Fruit fly (Drosophila melanogaster): ENCODE data around the gene Ada.

Ada gene

dm6 chr3R:9047561-9048465 is 17.2 kb upstream of the Ada start, which contains the start of gene Rel (continued):
- TF ChIP-seq CG34224 (GFP tag; IDR thresholded peaks at IDR 0.05; ENCODE audit: partially characterized antibody) = no peak
- TF ChIP-seq bcd (GFP tag; optimal IDR thresholded peaks at IDR 0.05) = peak; percentile 59
- peak in 1 of 2 experiments; percentile 24 for TF ChIP-seq Eip74EF (GFP tag; optimal IDR thresholded peaks at IDR 0.05)
- TF ChIP-seq peb (GFP tag; IDR thresholded peaks at IDR 0.05) = no peak
- TF ChIP-seq Dek (tag; optimal IDR thresholded peaks at IDR 0.05) = peak; percentile 70
- no peak for TF ChIP-seq CG1024 (GFP tag; IDR thresholded peaks at IDR 0.05)
- no peak for TF ChIP-seq CG31224 (GFP tag; IDR thresholded peaks at IDR 0.05)
- peak; percentile 39 for TF ChIP-seq CG8290 (GFP tag; optimal IDR thresholded peaks at IDR 0.05)
- peak in 1 of 2 experiments; percentile 68 for TF ChIP-seq CG8290 (tag; optimal IDR thresholded peaks at IDR 0.05)
- TF ChIP-seq gsb-n (tag; optimal IDR thresholded peaks at IDR 0.05) = peak; percentile 72
- no peak for TF ChIP-seq Bdp1 (GFP tag; optimal IDR thresholded peaks at IDR 0.05)
- TF ChIP-seq YL-1 (GFP tag; optimal IDR thresholded peaks at IDR 0.05) = peak; percentile 12
- TF ChIP-seq esg (GFP tag; conservative IDR thresholded peaks at IDR 0.05) = no peak
- TF ChIP-seq CG1603 (tag; optimal IDR thresholded peaks at IDR 0.05) = peak; percentile 40
- TF ChIP-seq phol (tag; optimal IDR thresholded peaks at IDR 0.05) = peak; percentile 83
- peak; percentile 83 for TF ChIP-seq gro (GFP tag; optimal IDR thresholded peaks at IDR 0.05)
- TF ChIP-seq br (optimal IDR thresholded peaks at IDR 0.05) = no peak
- peak; percentile 85 for TF ChIP-seq grau (tag; optimal IDR thresholded peaks at IDR 0.05)
- peak; percentile 43 for TF ChIP-seq ind (GFP tag; optimal IDR thresholded peaks at IDR 0.05)
- peak; percentile 42 for TF ChIP-seq CG4820 (GFP tag; optimal IDR thresholded peaks at IDR 0.05)
- no peak for TF ChIP-seq dan (GFP tag; IDR thresholded peaks at IDR 0.05)
- TF ChIP-seq Fer2 (tag; optimal IDR thresholded peaks at IDR 0.05) = peak; percentile 37
- peak; percentile 49 for TF ChIP-seq sqz (GFP tag; optimal IDR thresholded peaks at IDR 0.05)
- TF ChIP-seq amos (GFP tag; IDR thresholded peaks at IDR 0.05; ENCODE audit: partially characterized antibody) = no peak
- TF ChIP-seq luna (GFP tag; optimal IDR thresholded peaks at IDR 0.05) = peak; percentile 29
- no peak for TF ChIP-seq CG7745 (tag; optimal IDR thresholded peaks at IDR 0.05)
- peak in 1 of 3 experiments; percentile 88 for TF ChIP-seq lola (GFP tag; optimal IDR thresholded peaks at IDR 0.05)
- no peak for TF ChIP-seq Camta (GFP tag; optimal IDR thresholded peaks at IDR 0.05)
- TF ChIP-seq BEAF-32 (GFP tag; optimal IDR thresholded peaks at IDR 0.05) = peak; percentile 72
- no peak for TF ChIP-seq CG34422 (GFP tag; IDR thresholded peaks at IDR 0.05)
- no peak for TF ChIP-seq CG1529 (GFP tag; optimal IDR thresholded peaks at IDR 0.05)
- no peak for TF ChIP-seq GATAe (GFP tag; conservative IDR thresholded peaks at IDR 0.05)
- TF ChIP-seq CG15011 (GFP tag; optimal IDR thresholded peaks at IDR 0.05) = no peak
- TF ChIP-seq Ssrp (tag; optimal IDR thresholded peaks at IDR 0.05) = peak; percentile 75
- TF ChIP-seq CG10462 (GFP tag; optimal IDR thresholded peaks at IDR 0.05) = peak; percentile 5
- TF ChIP-seq zen (tag; optimal IDR thresholded peaks at IDR 0.05) = peak; percentile 59
- TF ChIP-seq Spps (tag; optimal IDR thresholded peaks at IDR 0.05) = peak; percentile 32
- no peak for TF ChIP-seq NC2α (GFP tag; optimal IDR thresholded peaks at IDR 0.05)
- TF ChIP-seq CG42726 (GFP tag; IDR thresholded peaks at IDR 0.05; ENCODE audit: partially characterized antibody) = no peak
- no peak for TF ChIP-seq Gsc (GFP tag; IDR thresholded peaks at IDR 0.05)
- peak; percentile 34 for TF ChIP-seq Hmr (GFP tag; optimal IDR thresholded peaks at IDR 0.05)
- peak in 1 of 2 experiments; percentile 23 for TF ChIP-seq Pdp1 (GFP tag; optimal IDR thresholded peaks at IDR 0.05)
- TF ChIP-seq Lpt (GFP tag; optimal IDR thresholded peaks at IDR 0.05) = no peak
- no peak for TF ChIP-seq CG7963 (GFP tag; IDR thresholded peaks at IDR 0.05; ENCODE audit: partially characterized antibody)
- TF ChIP-seq jing (GFP tag; optimal IDR thresholded peaks at IDR 0.05) = no peak
- TF ChIP-seq CG13775 (GFP tag; optimal IDR thresholded peaks at IDR 0.05) = peak; percentile 76
- peak; percentile 73 for TF ChIP-seq Myb (GFP tag; optimal IDR thresholded peaks at IDR 0.05)
- peak; percentile 74 for TF ChIP-seq CG10979 (tag; optimal IDR thresholded peaks at IDR 0.05)
